Worm (Caenorhabditis elegans) whole organism, L4 larva: Measurements from ENCODE around the gene F08F1.9.

Experiments
- D1046.2 ChIP-seq: fragments of 200-800 bp; sonication (Bioruptor generic); IDR thresholded peaks from 2 replicates; pipeline ENCODE4 v1.3.6; 2022; ENCODE audit warnings: missing genetic modification characterization, missing compliant biosample characterization
- F10B5.3 ChIP-seq: sonication (generic microtip); optimal IDR thresholded peaks from 2 replicates; lab custom pipeline; 2016; ENCODE audit warnings: mild to moderate bottlenecking, missing genetic modification characterization, missing compliant biosample characterization
- F49E8.2 ChIP-seq: sonication (generic microtip); optimal IDR thresholded peaks from 2 replicates; lab custom pipeline; 2016; ENCODE audit warnings: missing compliant biosample characterization, mild to moderate bottlenecking, missing genetic modification characterization, borderline replicate concordance
- T26A8.4 ChIP-seq: fragments of 200-800 bp; sonication (Bioruptor generic); IDR thresholded peaks from 2 replicates; pipeline ENCODE4 v1.3.6; 2022; ENCODE audit warnings: missing genetic modification characterization, missing compliant biosample characterization
- Y105C5A.15 ChIP-seq: fragments of 200-800 bp; sonication (Bioruptor generic); IDR thresholded peaks from 2 replicates; pipeline ENCODE4 v1.3.6; 2022; ENCODE audit warnings: missing genetic modification characterization, missing compliant biosample characterization
- Y75B8A.6 ChIP-seq: fragments of 200-800 bp; sonication (Bioruptor generic); IDR thresholded peaks from 2 replicates; pipeline ENCODE4 v1.3.6; 2022; ENCODE audit warnings: missing genetic modification reagents, missing genetic modification characterization, missing compliant biosample characterization
- aha-1 ChIP-seq: fragments of 150-350 bp; peaks from one replicate; lab custom pipeline; 2014; ENCODE audit warnings: missing biosample characterization, missing genetic modification characterization
- ceh-28 ChIP-seq: fragments of 150-350 bp; optimal IDR thresholded peaks from 2 replicates; lab custom pipeline; 2014; ENCODE audit warnings: missing biosample characterization, missing genetic modification reagents, missing genetic modification characterization
- ceh-62 ChIP-seq: sonication (generic microtip); optimal IDR thresholded peaks from 2 replicates; lab custom pipeline; 2017; ENCODE audit warnings: missing biosample characterization, missing genetic modification characterization
- ces-1 ChIP-seq: fragments of 150-350 bp; sonication (generic microtip); optimal IDR thresholded peaks from 4 replicates; lab custom pipeline; 2014; ENCODE audit warnings: missing biosample characterization, missing genetic modification reagents, missing genetic modification characterization
- cey-2 ChIP-seq: sonication (generic microtip); optimal IDR thresholded peaks from 3 replicates; lab custom pipeline; 2017; ENCODE audit warnings: missing genetic modification characterization, mild to moderate bottlenecking, missing compliant biosample characterization, antibody characterized with exemption, borderline replicate concordance; ENCODE audit not compliant: insufficient read depth
- dmd-6 ChIP-seq: fragments of 200-800 bp; sonication (Bioruptor generic); IDR thresholded peaks from 2 replicates; pipeline ENCODE4 v1.3.6; 2022; ENCODE audit warnings: missing genetic modification reagents, missing genetic modification characterization, missing compliant biosample characterization
- dmd-8 ChIP-seq: fragments of 200-800 bp; sonication (Bioruptor generic); IDR thresholded peaks from 2 replicates; pipeline ENCODE4 v1.3.6; 2022; ENCODE audit warnings: missing genetic modification characterization, missing compliant biosample characterization
- dpl-1 ChIP-seq: fragments of 150-350 bp; optimal IDR thresholded peaks from 2 replicates; lab custom pipeline; 2014; ENCODE audit warnings: missing biosample characterization, missing genetic modification reagents, missing genetic modification characterization
- egl-27 ChIP-seq: sonication (generic microtip); optimal IDR thresholded peaks from 3 replicates; lab custom pipeline; 2017; ENCODE audit warnings: missing biosample characterization, missing genetic modification reagents, missing genetic modification characterization
- fos-1 ChIP-seq: fragments of 150-350 bp; optimal IDR thresholded peaks from 2 replicates; lab custom pipeline; 2014; ENCODE audit warnings: missing biosample characterization, missing genetic modification characterization
- hlh-11 ChIP-seq: fragments of 200-800 bp; sonication (Bioruptor generic); optimal IDR thresholded peaks from 2 replicates; lab custom pipeline; 2018; ENCODE audit warnings: mild to moderate bottlenecking, missing genetic modification characterization, missing compliant biosample characterization
- hlh-30 ChIP-seq: sonication (generic microtip); optimal IDR thresholded peaks from 2 replicates; lab custom pipeline; 2017; ENCODE audit warnings: antibody characterized with exemption, mild to moderate bottlenecking, missing genetic modification characterization, missing compliant biosample characterization; ENCODE audit not compliant: insufficient read depth
- hmg-1.1 ChIP-seq: fragments of 200-800 bp; sonication (Bioruptor generic); IDR thresholded peaks from 2 replicates; pipeline ENCODE4 v1.3.6; 2022; ENCODE audit warnings: missing genetic modification reagents, missing genetic modification characterization, missing compliant biosample characterization
- jun-1 ChIP-seq: fragments of 150-350 bp; optimal IDR thresholded peaks from 2 replicates; lab custom pipeline; 2014; ENCODE audit warnings: missing biosample characterization, missing genetic modification reagents, missing genetic modification characterization
- lin-13 ChIP-seq: fragments of 150-350 bp; optimal IDR thresholded peaks from 2 replicates; lab custom pipeline; 2014; ENCODE audit warnings: missing biosample characterization, missing genetic modification reagents, missing genetic modification characterization
- lin-15B ChIP-seq: fragments of 150-350 bp; sonication (generic microtip); optimal IDR thresholded peaks from 3 replicates; lab custom pipeline; 2014; ENCODE audit warnings: missing biosample characterization, missing genetic modification characterization
- lin-38 ChIP-seq: fragments of 200-800 bp; sonication (Bioruptor generic); IDR thresholded peaks from 2 replicates; pipeline ENCODE4 v1.3.6; 2022; ENCODE audit warnings: missing genetic modification reagents, missing genetic modification characterization, missing compliant biosample characterization
- lin-39 ChIP-seq: fragments of 150-350 bp; optimal IDR thresholded peaks from 2 replicates; lab custom pipeline; 2014; ENCODE audit warnings: missing biosample characterization, missing genetic modification reagents, missing genetic modification characterization
- madf-5 ChIP-seq, 2 experiments: fragments of 200-800 bp; sonication (Bioruptor generic); IDR thresholded peaks; 2 replicates each; pipeline ENCODE4 v1.3.6; 2022; ENCODE audit warnings: missing compliant biosample characterization in 2 of 2, missing genetic modification characterization in 2 of 2
- mdl-1 ChIP-seq, 2 experiments: fragments of 150-350 bp in 1 of 2; sonication (generic microtip) in 1 of 2; optimal IDR thresholded peaks; 2 replicates each; lab custom pipeline; 2014 to 2017; ENCODE audit warnings: missing biosample characterization in 2 of 2, missing genetic modification characterization in 2 of 2
- mdt-29 ChIP-seq: fragments of 200-800 bp; sonication (Bioruptor generic); IDR thresholded peaks from 2 replicates; pipeline ENCODE4 v1.3.6; 2022; ENCODE audit warnings: missing genetic modification reagents, missing genetic modification characterization, missing compliant biosample characterization
- mxl-2 ChIP-seq: fragments of 200-800 bp; sonication (Bioruptor generic); conservative IDR thresholded peaks from 2 replicates; pipeline ENCODE4 v1.3.6; 2022; ENCODE audit warnings: missing genetic modification reagents, missing genetic modification characterization, missing compliant biosample characterization
- mxl-3 ChIP-seq: fragments of 200-800 bp; sonication (Bioruptor generic); optimal IDR thresholded peaks from 2 replicates; lab custom pipeline; 2018; ENCODE audit warnings: mild to moderate bottlenecking, missing genetic modification characterization, missing compliant biosample characterization
- nhr-10 ChIP-seq: fragments of 150-350 bp; optimal IDR thresholded peaks from 2 replicates; lab custom pipeline; 2014; ENCODE audit warnings: missing biosample characterization, missing genetic modification characterization
- nhr-11 ChIP-seq: fragments of 150-350 bp; optimal IDR thresholded peaks from 2 replicates; lab custom pipeline; 2014; ENCODE audit warnings: missing biosample characterization, missing genetic modification characterization
- nhr-25 ChIP-seq: sonication (generic microtip); optimal IDR thresholded peaks from 2 replicates; lab custom pipeline; 2017; ENCODE audit warnings: missing genetic modification characterization, mild to moderate bottlenecking, missing compliant biosample characterization, antibody characterized with exemption, moderate library complexity, borderline replicate concordance; ENCODE audit not compliant: insufficient read depth
- nhr-42 ChIP-seq: fragments of 200-800 bp; sonication (Bioruptor generic); IDR thresholded peaks from 2 replicates; pipeline ENCODE4 v1.3.6; 2022; ENCODE audit warnings: missing genetic modification characterization, missing compliant biosample characterization
- nhr-48 ChIP-seq: sonication (generic microtip); optimal IDR thresholded peaks from 2 replicates; lab custom pipeline; 2016; ENCODE audit warnings: mild to moderate bottlenecking, missing genetic modification characterization, missing compliant biosample characterization
- nhr-76 ChIP-seq: fragments of 150-350 bp; optimal IDR thresholded peaks from 2 replicates; lab custom pipeline; 2014; ENCODE audit warnings: missing biosample characterization, missing genetic modification characterization
- nhr-77 ChIP-seq: fragments of 150-350 bp; optimal IDR thresholded peaks from 2 replicates; lab custom pipeline; 2014; ENCODE audit warnings: missing biosample characterization, missing genetic modification characterization
- pqm-1 ChIP-seq: sonication (generic microtip); optimal IDR thresholded peaks from 2 replicates; lab custom pipeline; 2017; ENCODE audit warnings: missing biosample characterization, missing genetic modification characterization
- set-16 ChIP-seq: fragments of 200-800 bp; sonication (Bioruptor generic); IDR thresholded peaks from 2 replicates; pipeline ENCODE4 v1.3.6; 2022; ENCODE audit warnings: missing genetic modification reagents, missing genetic modification characterization, missing compliant biosample characterization
- snpc-1.2 ChIP-seq: fragments of 200-800 bp; sonication (Bioruptor generic); IDR thresholded peaks from 2 replicates; pipeline ENCODE4 v1.3.6; 2022; ENCODE audit warnings: missing genetic modification reagents, missing genetic modification characterization, missing compliant biosample characterization
- snpc-4 ChIP-seq: fragments of 150-350 bp; optimal IDR thresholded peaks from 2 replicates; lab custom pipeline; 2014; ENCODE audit warnings: missing biosample characterization, missing genetic modification characterization
- spr-3 ChIP-seq: fragments of 200-800 bp; sonication (Bioruptor generic); optimal IDR thresholded peaks from 2 replicates; lab custom pipeline; 2018; ENCODE audit warnings: mild to moderate bottlenecking, missing genetic modification characterization, missing compliant biosample characterization
- tra-1 ChIP-seq: fragments of 200-800 bp; sonication (Bioruptor generic); IDR thresholded peaks from 2 replicates; pipeline ENCODE4 v1.3.6; 2022; ENCODE audit warnings: missing genetic modification reagents, missing genetic modification characterization, missing compliant biosample characterization
- unc-130 ChIP-seq: sonication (generic microtip); optimal IDR thresholded peaks from 2 replicates; lab custom pipeline; 2016; ENCODE audit warnings: missing genetic modification reagents, missing genetic modification characterization, missing compliant biosample characterization
- unc-39 ChIP-seq: sonication (generic microtip); optimal IDR thresholded peaks from 2 replicates; lab custom pipeline; 2017; ENCODE audit warnings: missing biosample characterization, missing genetic modification characterization
- unc-62 ChIP-seq, 3 experiments: fragments of 150-350 bp in 1 of 3; sonication (generic microtip); optimal IDR thresholded peaks in 2 of 3; peaks in 1 of 3; 1 replicate in 1 of 3; 2 replicates in 2 of 3; lab custom pipeline; 2014 to 2017; ENCODE audit warnings: missing biosample characterization in 3 of 3, missing genetic modification characterization in 3 of 3, missing genetic modification reagents in 3 of 3, missing genotype in 1 of 3
- zfp-3 ChIP-seq: fragments of 200-800 bp; sonication (Bioruptor generic); conservative IDR thresholded peaks from 2 replicates; pipeline ENCODE4 v1.3.6; 2022; ENCODE audit warnings: missing genetic modification reagents, missing genetic modification characterization, missing compliant biosample characterization
- ztf-11 ChIP-seq: fragments of 150-350 bp; optimal IDR thresholded peaks from 2 replicates; lab custom pipeline; 2014; ENCODE audit warnings: missing biosample characterization, missing genetic modification characterization

F08F1.9 gene

ce11 chrX:8386068-8386851 lies 24.4 kb downstream of the F08F1.9 start (continued):
- TF ChIP-seq jun-1 (tag; lab: Kevin White, UChicago) (no peak), tra-1 (GFP tag; lab: Robert Waterston, UW) (peak; percentile 19; the same call in 1 of the 2 replicates), lin-39 (tag; lab: Kevin White, UChicago) (no peak), unc-130 (GFP tag; lab: Kevin White, UChicago) (no peak), zfp-3 (0 out of 2 replicates have a peak, but pooled peaks have one; percentile 38), nhr-10 (tag; lab: Kevin White, UChicago) (no peak), ceh-62 (no peak), ces-1 (GFP tag; lab: Kevin White, UChicago) (no peak), lin-38 (GFP tag; lab: Robert Waterston, UW) (peak; percentile 59), nhr-48 (tag; lab: Kevin White, UChicago) (no peak), pqm-1 (tag; lab: Kevin White, UChicago) (no peak)

DNA sequence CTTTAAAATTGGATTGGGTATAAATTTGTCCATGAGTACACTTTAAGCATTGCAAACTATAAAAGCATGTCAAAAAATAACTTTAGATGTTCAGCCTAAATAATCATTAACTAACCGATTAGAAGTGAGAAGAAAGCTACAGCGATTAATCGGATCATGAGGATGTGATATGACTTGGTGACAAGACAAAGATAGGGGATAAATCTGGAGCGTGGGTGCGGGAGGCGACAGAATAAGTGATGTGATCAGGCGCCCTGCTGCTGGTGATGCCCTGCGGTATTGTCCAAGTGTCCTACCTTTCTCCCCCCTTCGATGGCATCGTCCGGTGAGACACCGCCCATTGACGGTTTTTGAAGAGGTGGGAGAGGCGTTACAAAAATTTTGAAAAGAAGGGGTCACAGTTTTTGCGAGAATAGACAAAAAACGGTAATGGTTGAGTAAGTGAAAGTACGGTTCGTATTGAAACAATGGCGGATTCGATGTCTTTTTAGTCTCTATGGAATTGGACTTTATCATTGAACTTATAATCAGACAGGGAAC lies 25.9 kb downstream of the F08F1.9 start, which contains the start of gene F41D9.2:
Gene F41D9.2 (minus strand): TSS at position 304 of the 540 bp plus-strand sequence.
- TF ChIP-seq nhr-25 (tag; lab: Kevin White, UChicago) (no peak), mdt-29 (GFP tag; lab: Robert Waterston, UW) (no peak), mxl-2 (GFP tag; lab: Robert Waterston, UW) (no peak), spr-3 (GFP tag; lab: Kevin White, UChicago) (no peak), Y75B8A.6 (GFP tag; lab: Robert Waterston, UW) (no peak), lin-38 (GFP tag; lab: Robert Waterston, UW) (no peak), nhr-76 (tag; lab: Kevin White, UChicago) (no peak), aha-1 (tag; lab: Kevin White, UChicago) (peak; percentile 3), D1046.2 (GFP tag; lab: Robert Waterston, UW) (no peak), unc-39 (tag; lab: Kevin White, UChicago) (no peak), ztf-11 (no peak), nhr-77 (tag; lab: Kevin White, UChicago) (no peak), F10B5.3 (no peak), F49E8.2 (tag; lab: Kevin White, UChicago) (no peak), T26A8.4 (GFP tag; lab: Robert Waterston, UW) (no peak), ceh-28 (tag; lab: Kevin White, UChicago) (no peak), hlh-11 (peak; percentile 26), lin-13 (GFP tag; lab: Kevin White, UChicago) (no peak), unc-62 (GFP tag; optimal IDR thresholded peaks at IDR 0.05 in 1 of 2; lab: Kevin White, UChicago) (peak in 1 of 2 experiments; percentile 87), unc-62 (tag; optimal IDR thresholded peaks at IDR 0.05; lab: Kevin White, UChicago) (no peak), nhr-10 (tag; lab: Kevin White, UChicago) (no peak), dmd-6 (GFP tag; lab: Robert Waterston, UW) (no peak), nhr-11 (tag; lab: Kevin White, UChicago) (no peak), tra-1 (GFP tag; lab: Robert Waterston, UW) (no peak), snpc-1.2 (GFP tag; lab: Robert Waterston, UW) (no peak), mdl-1 (tag; optimal IDR thresholded peaks at IDR 0.05; lab: Kevin White, UChicago) (peak in 1 of 2 experiments; percentile 16), mxl-3 (peak; percentile 61), zfp-3 (no peak), Y105C5A.15 (no peak), egl-27 (no peak), fos-1 (tag; lab: Kevin White, UChicago) (no peak), hmg-1.1 (GFP tag; lab: Robert Waterston, UW) (0 out of 2 replicates have a peak, but pooled peaks have one; percentile 17), madf-5 (GFP tag; IDR thresholded peaks at IDR 0.05; lab: Robert Waterston, UW) (no peak), nhr-42 (no peak), dmd-8 (no peak), lin-15B (no peak), cey-2 (tag; lab: Kevin White, UChicago) (no peak), lin-39 (tag; lab: Kevin White, UChicago) (no peak), snpc-4 (tag; lab: Kevin White, UChicago) (no peak), hlh-30 (tag; lab: Kevin White, UChicago) (peak; percentile 68), set-16 (GFP tag; lab: Robert Waterston, UW) (peak; percentile 27; the same call in 1 of the 2 replicates), dpl-1 (GFP tag; lab: Kevin White, UChicago) (no peak)
